Worm (Caenorhabditis elegans): ENCODE measurements around the gene F13E9.12.

DNA sequence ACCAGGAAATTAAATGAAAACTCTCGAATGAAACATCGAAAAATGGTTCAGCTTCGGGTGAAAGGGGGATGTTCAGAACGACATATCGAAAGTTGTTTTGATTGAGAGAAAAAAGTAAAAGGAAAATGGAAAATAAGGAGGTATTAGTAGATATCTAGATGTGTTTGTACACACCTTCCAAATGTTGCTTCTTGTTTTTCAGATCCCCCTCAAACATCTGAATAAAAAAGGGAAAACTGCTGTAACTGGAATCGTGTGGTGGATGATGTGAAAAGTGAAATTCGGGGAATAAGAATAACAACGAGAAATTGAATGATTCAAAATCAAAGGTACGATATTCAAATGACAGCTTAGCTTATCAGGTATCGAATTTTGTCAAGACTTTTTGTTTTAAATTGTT lies 46.4 kb downstream of the F13E9.12 start, which contains the start of gene npax-3:
- TF ChIP-seq W03F9.2 (tag; optimal IDR thresholded peaks at IDR 0.05) (no peak), him-1 (tag; optimal IDR thresholded peaks at IDR 0.05) (no peak), dao-5 (tag; optimal IDR thresholded peaks at IDR 0.05) (no peak)
